Fruit fly (Drosophila melanogaster) whole organism, embryonic: ENCODE measurements around the gene org-1.

Source experiments
- BEAF-32 ChIP-seq: fragments of 200-800 bp; sonication (Bioruptor generic); optimal IDR thresholded peaks from 3 replicates; lab custom pipeline; 2017; ENCODE audit warnings: missing biosample characterization, missing genetic modification characterization, mild to moderate bottlenecking, moderate library complexity, missing genetic modification reagents
- CG10147 ChIP-seq: fragments of 200-800 bp; sonication (Bioruptor generic); optimal IDR thresholded peaks from 2 replicates; lab custom pipeline; 2019; ENCODE audit warnings: missing biosample characterization, mild to moderate bottlenecking, missing genetic modification characterization, moderate library complexity
- CG10267 ChIP-seq: fragments of 200-800 bp; sonication (Bioruptor generic); optimal IDR thresholded peaks from 2 replicates; lab custom pipeline; 2018; ENCODE audit warnings: missing biosample characterization, mild to moderate bottlenecking, missing genetic modification characterization, moderate library complexity
- CG12104 ChIP-seq: fragments of 200-800 bp; sonication (Bioruptor generic); optimal IDR thresholded peaks from 3 replicates; lab custom pipeline; 2016; ENCODE audit warnings: missing biosample characterization, missing genetic modification characterization
- CG12659 ChIP-seq: fragments of 200-800 bp; sonication (Bioruptor generic); optimal IDR thresholded peaks from 3 replicates; lab custom pipeline; 2017; ENCODE audit warnings: mild to moderate bottlenecking, missing biosample characterization, missing genetic modification reagents, missing genetic modification characterization
- CG12769 ChIP-seq: fragments of 200-800 bp; sonication (Bioruptor generic); optimal IDR thresholded peaks from 2 replicates; lab custom pipeline; 2019; ENCODE audit warnings: missing biosample characterization, mild to moderate bottlenecking, missing genetic modification characterization, moderate library complexity
- CG13287 ChIP-seq: fragments of 200-800 bp; sonication (Bioruptor generic); IDR thresholded peaks from 2 replicates; pipeline ENCODE4 v1.3.6; 2022; ENCODE audit warnings: missing biosample characterization, missing genetic modification characterization; ENCODE audit not compliant: partially characterized antibody
- CG13624 ChIP-seq: fragments of 200-800 bp; sonication (Bioruptor generic); optimal IDR thresholded peaks from 2 replicates; lab custom pipeline; 2016; ENCODE audit warnings: missing biosample characterization, missing genetic modification characterization
- CG14710 ChIP-seq: fragments of 200-800 bp; sonication (Bioruptor generic); optimal IDR thresholded peaks from 3 replicates; lab custom pipeline; 2019; ENCODE audit warnings: missing biosample characterization, mild to moderate bottlenecking, missing genetic modification characterization, moderate library complexity
- CG14965 ChIP-seq: fragments of 200-800 bp; sonication (Bioruptor generic); optimal IDR thresholded peaks from 2 replicates; lab custom pipeline; 2016; ENCODE audit warnings: missing biosample characterization, missing genetic modification characterization, borderline replicate concordance
- CG15073 ChIP-seq: fragments of 200-800 bp; sonication (Bioruptor generic); optimal IDR thresholded peaks from 2 replicates; lab custom pipeline; 2016; ENCODE audit warnings: missing biosample characterization, missing genetic modification characterization
- CG15479 ChIP-seq: fragments of 200-800 bp; sonication (Bioruptor generic); optimal IDR thresholded peaks from 3 replicates; lab custom pipeline; 2019; ENCODE audit warnings: missing biosample characterization, mild to moderate bottlenecking, missing genetic modification characterization, moderate library complexity
- CG17829 ChIP-seq: fragments of 200-800 bp; optimal IDR thresholded peaks from 2 replicates; lab custom pipeline; 2019; ENCODE audit warnings: missing biosample characterization, mild to moderate bottlenecking, missing genetic modification characterization, moderate library complexity
- CG2116 ChIP-seq: fragments of 200-800 bp; sonication (Bioruptor generic); optimal IDR thresholded peaks from 3 replicates; lab custom pipeline; 2018; ENCODE audit warnings: missing biosample characterization, mild to moderate bottlenecking, missing genetic modification characterization
- CG2712 ChIP-seq: fragments of 200-800 bp; optimal IDR thresholded peaks from 3 replicates; lab custom pipeline; 2019; ENCODE audit warnings: missing biosample characterization, mild to moderate bottlenecking, missing genetic modification characterization, moderate library complexity
- CG30020 ChIP-seq: fragments of 200-800 bp; optimal IDR thresholded peaks from 2 replicates; lab custom pipeline; 2019; ENCODE audit warnings: missing biosample characterization, mild to moderate bottlenecking, missing genetic modification characterization, moderate library complexity
- Dll ChIP-seq: fragments of 200-800 bp; sonication (Bioruptor generic); IDR thresholded peaks from 4 replicates; pipeline ENCODE4 v1.3.6; 2022; ENCODE audit warnings: missing biosample characterization, missing genetic modification characterization; ENCODE audit not compliant: partially characterized antibody
- Doc3 ChIP-seq: fragments of 200-800 bp; sonication (Bioruptor generic); IDR thresholded peaks from 3 replicates; pipeline ENCODE4 v1.3.6; 2022; ENCODE audit warnings: missing biosample characterization, missing genetic modification characterization; ENCODE audit not compliant: partially characterized antibody
- Dp ChIP-seq: fragments of 200-800 bp; sonication (Bioruptor generic); optimal IDR thresholded peaks from 2 replicates; lab custom pipeline; 2018; ENCODE audit warnings: missing biosample characterization, mild to moderate bottlenecking, missing genetic modification characterization, moderate library complexity
- Dref ChIP-seq: fragments of 200-800 bp; sonication (Bioruptor generic); IDR thresholded peaks from 2 replicates; pipeline ENCODE4 v1.3.6; 2022; ENCODE audit warnings: missing biosample characterization, missing genetic modification characterization
- E2f1 ChIP-seq: fragments of 200-800 bp; sonication (Bioruptor generic); IDR thresholded peaks from 2 replicates; pipeline ENCODE4 v1.3.6; 2022; ENCODE audit warnings: missing biosample characterization, missing genetic modification characterization
- E2f2 ChIP-seq: fragments of 200-800 bp; sonication (Bioruptor generic); IDR thresholded peaks from 2 replicates; pipeline ENCODE4 v1.3.6; 2022; ENCODE audit warnings: missing biosample characterization, missing genetic modification characterization
- Gug ChIP-seq: fragments of 200-800 bp; sonication (Bioruptor generic); IDR thresholded peaks from 4 replicates; pipeline ENCODE4 v1.3.6; 2022; ENCODE audit warnings: missing biosample characterization, missing genetic modification characterization
- HHEX ChIP-seq: fragments of 200-800 bp; sonication (Bioruptor generic); optimal IDR thresholded peaks from 3 replicates; lab custom pipeline; 2017; ENCODE audit warnings: missing biosample characterization, mild to moderate bottlenecking, missing genetic modification characterization, missing genetic modification reagents
- HmgD ChIP-seq: fragments of 200-800 bp; sonication (Bioruptor generic); optimal IDR thresholded peaks from 3 replicates; lab custom pipeline; 2016; ENCODE audit warnings: missing biosample characterization, missing genetic modification characterization
- MBD-R2 ChIP-seq: fragments of 200-800 bp; sonication (Bioruptor generic); IDR thresholded peaks from 2 replicates; pipeline ENCODE4 v1.3.6; 2022; ENCODE audit warnings: missing biosample characterization, missing genetic modification characterization
- Scr ChIP-seq: fragments of 200-800 bp; sonication (Bioruptor generic); IDR thresholded peaks from 2 replicates; pipeline ENCODE4 v1.3.6; 2022; ENCODE audit warnings: missing biosample characterization, missing genetic modification characterization; ENCODE audit not compliant: partially characterized antibody
- Vsx1 ChIP-seq: fragments of 200-800 bp; sonication (Bioruptor generic); optimal IDR thresholded peaks from 2 replicates; lab custom pipeline; 2017; ENCODE audit warnings: missing biosample characterization, mild to moderate bottlenecking, missing genetic modification characterization, missing genetic modification reagents
- ato ChIP-seq: fragments of 200-800 bp; sonication (Bioruptor generic); IDR thresholded peaks from 2 replicates; pipeline ENCODE4 v1.3.6; 2022; ENCODE audit warnings: missing biosample characterization, missing genetic modification characterization; ENCODE audit not compliant: partially characterized antibody
- ftz-f1 ChIP-seq: fragments of 200-800 bp; sonication (Bioruptor generic); optimal IDR thresholded peaks from 2 replicates; lab custom pipeline; 2016; ENCODE audit warnings: missing biosample characterization, missing genetic modification characterization
- gfzf ChIP-seq: fragments of 200-800 bp; sonication (Bioruptor generic); optimal IDR thresholded peaks from 2 replicates; lab custom pipeline; 2016; ENCODE audit warnings: missing biosample characterization, mild to moderate bottlenecking, missing genetic modification characterization, moderate library complexity
- pzg ChIP-seq: fragments of 200-800 bp; sonication (Bioruptor generic); optimal IDR thresholded peaks from 3 replicates; lab custom pipeline; 2018; ENCODE audit warnings: missing biosample characterization, mild to moderate bottlenecking, missing genetic modification characterization, moderate library complexity
- sna ChIP-seq: fragments of 200-800 bp; sonication (Bioruptor generic); IDR thresholded peaks from 2 replicates; pipeline ENCODE4 v1.3.6; 2022; ENCODE audit warnings: missing biosample characterization, missing genetic modification characterization; ENCODE audit not compliant: partially characterized antibody
- so ChIP-seq: fragments of 200-800 bp; sonication (Bioruptor generic); IDR thresholded peaks from 3 replicates; pipeline ENCODE4 v1.3.6; 2022; ENCODE audit warnings: missing biosample characterization, missing genetic modification characterization
- sqz ChIP-seq: fragments of 200-800 bp; sonication (Bioruptor generic); optimal IDR thresholded peaks from 3 replicates; lab custom pipeline; 2018; ENCODE audit warnings: missing biosample characterization, mild to moderate bottlenecking, missing genetic modification characterization
- stwl ChIP-seq: fragments of 200-800 bp; sonication (Bioruptor generic); optimal IDR thresholded peaks from 3 replicates; lab custom pipeline; 2018; ENCODE audit warnings: missing biosample characterization, mild to moderate bottlenecking, missing genetic modification characterization, moderate library complexity
- tap ChIP-seq: fragments of 200-800 bp; optimal IDR thresholded peaks from 3 replicates; lab custom pipeline; 2019; ENCODE audit warnings: missing biosample characterization, mild to moderate bottlenecking, missing genetic modification characterization, moderate library complexity
- toy ChIP-seq: fragments of 200-800 bp; sonication (Bioruptor generic); IDR thresholded peaks from 2 replicates; pipeline ENCODE4 v1.3.6; 2022; ENCODE audit warnings: missing biosample characterization, missing genetic modification characterization
- trem ChIP-seq: fragments of 200-800 bp; optimal IDR thresholded peaks from 3 replicates; lab custom pipeline; 2019; ENCODE audit warnings: missing biosample characterization, mild to moderate bottlenecking, missing genetic modification characterization, moderate library complexity
- unc-4 ChIP-seq: fragments of 200-800 bp; sonication (Bioruptor generic); IDR thresholded peaks from 2 replicates; pipeline ENCODE4 v1.3.6; 2022; ENCODE audit warnings: missing biosample characterization, missing genetic modification characterization; ENCODE audit not compliant: partially characterized antibody
- z ChIP-seq: fragments of 200-800 bp; sonication (Bioruptor generic); IDR thresholded peaks from 3 replicates; pipeline ENCODE4 v1.3.6; 2022; ENCODE audit warnings: missing biosample characterization, missing genetic modification characterization

org-1 gene

DNA sequence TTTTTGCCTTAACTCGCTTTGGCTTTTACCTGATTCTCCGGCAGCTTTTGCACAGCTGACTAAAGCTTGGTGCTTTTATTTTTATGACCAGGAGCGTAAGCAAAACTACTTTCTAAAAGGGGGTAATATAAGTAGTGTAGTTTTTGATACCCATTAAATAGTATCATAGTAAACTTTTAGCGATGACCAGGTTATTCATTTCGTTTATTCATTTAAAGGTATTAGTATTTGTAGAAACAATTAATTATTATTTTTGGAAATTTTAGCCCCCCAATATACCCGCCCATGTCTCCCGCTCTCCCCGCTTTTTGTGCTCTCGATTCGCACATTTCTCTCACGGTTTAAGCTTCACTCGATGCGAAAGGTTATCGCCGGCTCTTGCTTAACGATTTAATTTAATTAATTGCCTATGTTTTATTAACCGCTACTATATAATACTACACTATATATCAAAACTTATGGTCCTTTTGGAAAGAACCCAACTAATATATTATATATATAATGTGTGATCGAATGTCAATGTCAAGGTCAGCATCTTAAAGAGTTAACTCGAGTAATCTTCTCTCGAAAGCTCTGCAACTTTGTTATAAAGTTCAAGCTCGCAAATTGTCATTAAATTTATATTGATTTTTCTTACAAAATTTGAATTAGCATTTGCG is 9.6 kb upstream of the org-1 start, which contains the start of gene Sptr (continued):
- no peak for TF ChIP-seq HmgD (GFP tag; lab: Kevin White, UChicago)
- peak; percentile 73 for TF ChIP-seq toy (GFP tag; lab: Robert Waterston, UW)
- TF ChIP-seq CG15479 (GFP tag; lab: Kevin White, UChicago) = no peak
- no peak for TF ChIP-seq Scr
- no peak for TF ChIP-seq Doc3 (GFP tag; lab: Robert Waterston, UW)
- peak; percentile 84 for TF ChIP-seq CG12104
- TF ChIP-seq z = no peak
- peak; percentile 76; the same call in 3 of the 4 replicates for TF ChIP-seq Gug (GFP tag; lab: Robert Waterston, UW)
- no peak for TF ChIP-seq ato (GFP tag; lab: Robert Waterston, UW)
- peak; percentile 90 for TF ChIP-seq HHEX (GFP tag; lab: Kevin White, UChicago)
- no peak for TF ChIP-seq CG15073
- TF ChIP-seq sna (GFP tag; lab: Robert Waterston, UW) = no peak
- TF ChIP-seq CG30020 (tag; lab: Kevin White, UChicago) = peak; percentile 18
- peak; percentile 89 for TF ChIP-seq CG12769 (tag; lab: Kevin White, UChicago)
- TF ChIP-seq CG14965 (GFP tag; lab: Kevin White, UChicago) = no peak

DNA sequence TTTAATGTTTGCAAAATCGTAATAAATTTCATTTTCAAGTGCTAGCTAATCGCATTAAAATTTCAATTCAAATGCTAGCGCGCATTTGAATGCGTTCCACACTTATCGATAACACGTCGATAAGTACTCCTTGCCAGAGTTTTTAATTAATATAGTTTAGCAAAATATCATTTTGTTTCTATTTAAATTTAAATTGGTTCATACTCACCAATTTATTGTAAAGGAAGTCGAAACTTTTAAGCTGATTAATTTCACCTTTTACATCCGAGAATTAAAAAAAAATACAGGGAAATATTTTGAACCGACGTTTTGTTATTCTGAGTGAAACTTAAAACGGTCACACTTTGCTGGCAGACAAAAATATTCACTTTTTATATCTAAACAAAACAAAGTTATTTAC is 6.3 kb upstream of the org-1 start, which contains the start of gene Es2:
Gene Es2 (plus strand): TSS at position 333 of the 400 bp plus-strand sequence.
- TF ChIP-seq Vsx1 (GFP tag; lab: Kevin White, UChicago) = no peak
- peak; percentile 64 for TF ChIP-seq gfzf
- 0 out of 3 replicates have a peak, but pooled peaks have one; percentile 20 for TF ChIP-seq so
- TF ChIP-seq CG12659 (GFP tag; lab: Kevin White, UChicago) = peak; percentile 10
- peak; percentile 90 for TF ChIP-seq E2f2 (GFP tag; lab: Robert Waterston, UW)
- peak; percentile 31 for TF ChIP-seq CG10147 (GFP tag; lab: Kevin White, UChicago)
- no peak for TF ChIP-seq E2f1 (GFP tag; lab: Robert Waterston, UW)
- TF ChIP-seq BEAF-32 = peak; percentile 23
- TF ChIP-seq CG17829 = peak; percentile 2
- TF ChIP-seq MBD-R2 = peak; percentile 36; the same call in 1 of the 2 replicates
- 0 out of 4 replicates have a peak, but pooled peaks have one; percentile 47 for TF ChIP-seq Dll (GFP tag; lab: Robert Waterston, UW)
- peak; percentile 37; the same call in 1 of the 2 replicates for TF ChIP-seq CG13287 (GFP tag; lab: Robert Waterston, UW)
- TF ChIP-seq pzg (GFP tag; lab: Kevin White, UChicago) = peak; percentile 31
- peak; percentile 39 for TF ChIP-seq trem
- TF ChIP-seq CG14710 = peak; percentile 67
- TF ChIP-seq unc-4 (GFP tag; lab: Robert Waterston, UW) = 0 out of 2 replicates have a peak, but pooled peaks have one; percentile 26
- TF ChIP-seq sqz (GFP tag; lab: Kevin White, UChicago) = peak; percentile 39
- peak; percentile 64 for TF ChIP-seq stwl (tag; lab: Kevin White, UChicago)
- TF ChIP-seq Dp (GFP tag; lab: Kevin White, UChicago) = peak; percentile 85
- peak; percentile 39 for TF ChIP-seq CG2116 (GFP tag; lab: Kevin White, UChicago)
- TF ChIP-seq CG13624 (GFP tag; lab: Kevin White, UChicago) = no peak
- TF ChIP-seq ftz-f1 (GFP tag; lab: Kevin White, UChicago) = no peak
- peak; percentile 7 for TF ChIP-seq CG10267 (tag; lab: Kevin White, UChicago)
- no peak for TF ChIP-seq CG2712 (tag; lab: Kevin White, UChicago)
- no peak for TF ChIP-seq tap
- TF ChIP-seq Dref (GFP tag; lab: Robert Waterston, UW) = peak; percentile 60
